Worm (Caenorhabditis elegans) whole organism, late embryonic: ENCODE results near the gene F08F8.10.
A peak's percentile ranks its signal among the peaks of the same experiment; 100 is the strongest.

ENCODE experiments used
- K09A11.1 ChIP-seq: sonication (generic microtip); optimal IDR thresholded peaks from 2 replicates; lab custom pipeline; 2017; ENCODE audit warnings: antibody characterized with exemption, mild to moderate bottlenecking, missing genetic modification characterization, missing compliant biosample characterization; ENCODE audit not compliant: insufficient read depth
- ahr-1 ChIP-seq: sonication (generic microtip); optimal IDR thresholded peaks from 2 replicates; lab custom pipeline; 2016; ENCODE audit warnings: missing genetic modification characterization, missing compliant biosample characterization
- ceh-14 ChIP-seq: sonication (generic microtip); optimal IDR thresholded peaks from 2 replicates; lab custom pipeline; 2016; ENCODE audit warnings: missing genotype, missing genetic modification characterization, missing compliant biosample characterization
- ceh-18 ChIP-seq: sonication (generic microtip); optimal IDR thresholded peaks from 2 replicates; lab custom pipeline; 2016; ENCODE audit warnings: missing genetic modification characterization, missing compliant biosample characterization
- ceh-30 ChIP-seq: fragments of 150-350 bp; optimal IDR thresholded peaks from 2 replicates; lab custom pipeline; 2014; ENCODE audit warnings: missing biosample characterization, missing genetic modification characterization
- ceh-31 ChIP-seq: sonication (generic microtip); optimal IDR thresholded peaks from 2 replicates; lab custom pipeline; 2016; ENCODE audit warnings: missing genetic modification characterization, missing compliant biosample characterization
- ceh-34 ChIP-seq: sonication (generic microtip); optimal IDR thresholded peaks from 2 replicates; lab custom pipeline; 2016; ENCODE audit warnings: mild to moderate bottlenecking, missing genetic modification characterization, missing compliant biosample characterization
- ceh-45 ChIP-seq: fragments of 200-800 bp; sonication (Bioruptor generic); IDR thresholded peaks from 2 replicates; pipeline ENCODE4 v1.3.6; 2022; ENCODE audit warnings: missing genetic modification reagents, missing genetic modification characterization, missing compliant biosample characterization
- ceh-6 ChIP-seq: fragments of 200-800 bp; sonication (Bioruptor generic); optimal IDR thresholded peaks from 2 replicates; lab custom pipeline; 2018; ENCODE audit warnings: mild to moderate bottlenecking, missing genetic modification characterization, missing compliant biosample characterization
- elt-2 ChIP-seq: sonication (generic microtip); optimal IDR thresholded peaks from 2 replicates; lab custom pipeline; 2016; ENCODE audit warnings: missing genetic modification reagents, missing genetic modification characterization, missing compliant biosample characterization
- elt-4 ChIP-seq: sonication (generic microtip); optimal IDR thresholded peaks from 2 replicates; lab custom pipeline; 2016; ENCODE audit warnings: missing genetic modification characterization, missing compliant biosample characterization
- fax-1 ChIP-seq: sonication (generic microtip); optimal IDR thresholded peaks from 2 replicates; lab custom pipeline; 2016; ENCODE audit warnings: missing genotype, missing genetic modification characterization, missing compliant biosample characterization
- fkh-10 ChIP-seq: fragments of 150-350 bp; optimal IDR thresholded peaks from 2 replicates; lab custom pipeline; 2014; ENCODE audit warnings: missing biosample characterization, missing genetic modification reagents, missing genetic modification characterization
- hlh-13 ChIP-seq: fragments of 200-800 bp; sonication (Bioruptor generic); optimal IDR thresholded peaks from 2 replicates; lab custom pipeline; 2018; ENCODE audit warnings: mild to moderate bottlenecking, missing genetic modification characterization, missing compliant biosample characterization
- hlh-15 ChIP-seq: sonication (generic microtip); optimal IDR thresholded peaks from 2 replicates; lab custom pipeline; 2016; ENCODE audit warnings: missing genetic modification characterization, missing compliant biosample characterization
- hlh-30 ChIP-seq: sonication (generic microtip); optimal IDR thresholded peaks from 2 replicates; lab custom pipeline; 2017; ENCODE audit warnings: antibody characterized with exemption, missing genetic modification characterization, missing compliant biosample characterization; ENCODE audit not compliant: insufficient read depth
- nfya-1 ChIP-seq: sonication (generic microtip); optimal IDR thresholded peaks from 2 replicates; lab custom pipeline; 2017; ENCODE audit warnings: missing genetic modification characterization, mild to moderate bottlenecking, missing compliant biosample characterization, antibody characterized with exemption, moderate library complexity
- odd-2 ChIP-seq: sonication (generic microtip); optimal IDR thresholded peaks from 2 replicates; lab custom pipeline; 2017; ENCODE audit warnings: antibody characterized with exemption, mild to moderate bottlenecking, missing genetic modification characterization, missing compliant biosample characterization
- pag-3 ChIP-seq: sonication (generic microtip); optimal IDR thresholded peaks from 2 replicates; lab custom pipeline; 2016; ENCODE audit warnings: missing compliant biosample characterization, missing genetic modification characterization, borderline replicate concordance
- pax-1 ChIP-seq: fragments of 150-350 bp; optimal IDR thresholded peaks from 2 replicates; lab custom pipeline; 2014; ENCODE audit warnings: missing biosample characterization, missing genetic modification characterization
- pha-2 ChIP-seq: sonication (generic microtip); optimal IDR thresholded peaks from 2 replicates; lab custom pipeline; 2017; ENCODE audit warnings: mild to moderate bottlenecking, missing genetic modification characterization, missing compliant biosample characterization
- pqm-1 ChIP-seq: sonication (generic microtip); optimal IDR thresholded peaks from 2 replicates; lab custom pipeline; 2016; ENCODE audit warnings: missing genetic modification characterization, missing compliant biosample characterization
- sox-2 ChIP-seq: fragments of 200-800 bp; sonication (Bioruptor generic); IDR thresholded peaks from 2 replicates; pipeline ENCODE4 v1.3.6; 2022; ENCODE audit warnings: missing genetic modification reagents, missing genetic modification characterization, missing compliant biosample characterization
- syd-9 ChIP-seq: sonication (generic microtip); optimal IDR thresholded peaks from 2 replicates; lab custom pipeline; 2016; ENCODE audit warnings: mild to moderate bottlenecking, missing genetic modification characterization, moderate library complexity, missing compliant biosample characterization
- tbx-2 ChIP-seq: sonication (generic microtip); optimal IDR thresholded peaks from 2 replicates; lab custom pipeline; 2016; ENCODE audit warnings: missing genetic modification characterization, missing compliant biosample characterization
- unc-42 ChIP-seq: sonication (generic microtip); optimal IDR thresholded peaks from 2 replicates; lab custom pipeline; 2016; ENCODE audit warnings: missing genotype, missing genetic modification characterization, missing compliant biosample characterization
- unc-55 ChIP-seq: sonication (generic microtip); optimal IDR thresholded peaks from 2 replicates; lab custom pipeline; 2017; ENCODE audit warnings: missing biosample characterization, missing genetic modification reagents, missing genetic modification characterization

F08F8.10 gene

ce11 chrIII:7378522-7378921 is 21.3 kb upstream of the F08F8.10 start:
- no peak for TF ChIP-seq pax-1 (tag; lab: Kevin White, UChicago)

- no peak for TF ChIP-seq fkh-10 (GFP tag; lab: Kevin White, UChicago)
- peak; percentile 36 for TF ChIP-seq pax-1 (tag; lab: Kevin White, UChicago)
- TF ChIP-seq ceh-18: peak; percentile 21
- peak; percentile 12 for TF ChIP-seq unc-55 (GFP tag; lab: Kevin White, UChicago)
- peak; percentile 34 for TF ChIP-seq ceh-31
- TF ChIP-seq tbx-2 (tag; lab: Kevin White, UChicago): peak; percentile 41
- TF ChIP-seq hlh-15 (tag; lab: Kevin White, UChicago): no peak
- no peak for TF ChIP-seq ceh-6 (GFP tag; lab: Kevin White, UChicago)
- TF ChIP-seq hlh-30 (tag; lab: Kevin White, UChicago): peak; percentile 88
- TF ChIP-seq nfya-1 (tag; lab: Kevin White, UChicago): peak; percentile 21
- TF ChIP-seq unc-42 (tag; lab: Kevin White, UChicago): peak; percentile 20
- TF ChIP-seq, all 69 proteins: peak for 8
Measured at ce11 chrIII:7376143-7376802, 19.1 kb upstream of the F08F8.10 start.

ce11 chrIII:7375434-7375833 is 18.2 kb upstream of the F08F8.10 start:
- TF ChIP-seq elt-2 (tag; lab: Kevin White, UChicago): peak; percentile 61
- no peak for TF ChIP-seq pqm-1 (tag; lab: Kevin White, UChicago)

ce11 chrIII:7374681-7375271 is 17.6 kb upstream of the F08F8.10 start, which contains the start of gene mml-1:
Gene mml-1 (minus strand): TSS chrIII:7374731.
- TF ChIP-seq odd-2 (tag; lab: Kevin White, UChicago): no peak
- peak; percentile 78 for TF ChIP-seq hlh-30 (tag; lab: Kevin White, UChicago)
- no peak for TF ChIP-seq ceh-30 (tag; lab: Kevin White, UChicago)
- no peak for TF ChIP-seq pha-2 (tag; lab: Kevin White, UChicago)
- no peak for TF ChIP-seq sox-2
- TF ChIP-seq fax-1 (tag; lab: Kevin White, UChicago): no peak
- no peak for TF ChIP-seq elt-4 (tag; lab: Kevin White, UChicago)
- no peak for TF ChIP-seq K09A11.1 (tag; lab: Kevin White, UChicago)

ce11 chrIII:7373802-7374435 is 16.7 kb upstream of the F08F8.10 start:
- no peak for TF ChIP-seq elt-2 (tag; lab: Kevin White, UChicago)
- TF ChIP-seq nfya-1 (tag; lab: Kevin White, UChicago): no peak
- no peak for TF ChIP-seq ahr-1 (tag; lab: Kevin White, UChicago)
- no peak for TF ChIP-seq ceh-18
- no peak for TF ChIP-seq ceh-34 (tag; lab: Kevin White, UChicago)
- TF ChIP-seq pag-3 (tag; lab: Kevin White, UChicago): no peak
- TF ChIP-seq ceh-45 (GFP tag; lab: Robert Waterston, UW): no peak

ce11 chrIII:7370569-7370968 is 13.4 kb upstream of the F08F8.10 start:
- TF ChIP-seq elt-4 (tag; lab: Kevin White, UChicago): no peak
- no peak for TF ChIP-seq ceh-14 (tag; lab: Kevin White, UChicago)
- no peak for TF ChIP-seq syd-9
- TF ChIP-seq hlh-13 (GFP tag; lab: Kevin White, UChicago): no peak
- TF ChIP-seq K09A11.1 (tag; lab: Kevin White, UChicago): no peak
- TF ChIP-seq, all 69 proteins: peak for 0
